Worm (Caenorhabditis elegans) whole organism, L4 larva: ENCODE results near the gene T25B2.1.

Experiments used
- F44E2.7 ChIP-seq: fragments of 200-800 bp; sonication (Bioruptor generic); IDR thresholded peaks from 2 replicates; pipeline ENCODE4 v2.1.2; 2022; ENCODE audit warnings: missing genetic modification characterization, missing compliant biosample characterization
- R02D3.7 ChIP-seq: fragments of 150-350 bp; sonication (generic microtip); optimal IDR thresholded peaks from 3 replicates; lab custom pipeline; 2014; ENCODE audit warnings: missing biosample characterization, missing genetic modification characterization
- T26A8.4 ChIP-seq: fragments of 200-800 bp; sonication (Bioruptor generic); IDR thresholded peaks from 2 replicates; pipeline ENCODE4 v1.3.6; 2022; ENCODE audit warnings: missing genetic modification characterization, missing compliant biosample characterization
- Y48G9A.11 ChIP-seq: fragments of 200-800 bp; sonication (Bioruptor generic); IDR thresholded peaks from 2 replicates; pipeline ENCODE4 v1.3.6; 2022; ENCODE audit warnings: missing genetic modification reagents, missing genetic modification characterization, missing compliant biosample characterization
- Y75B8A.6 ChIP-seq: fragments of 200-800 bp; sonication (Bioruptor generic); IDR thresholded peaks from 2 replicates; pipeline ENCODE4 v1.3.6; 2022; ENCODE audit warnings: missing genetic modification reagents, missing genetic modification characterization, missing compliant biosample characterization
- aha-1 ChIP-seq: fragments of 150-350 bp; peaks from one replicate; lab custom pipeline; 2014; ENCODE audit warnings: missing biosample characterization, missing genetic modification characterization
- aly-2 ChIP-seq: sonication (generic microtip); optimal IDR thresholded peaks from 2 replicates; lab custom pipeline; 2018; ENCODE audit warnings: missing biosample characterization, missing genetic modification characterization
- ama-1 ChIP-seq: fragments of 150-350 bp; optimal IDR thresholded peaks from 2 replicates; lab custom pipeline; 2014; ENCODE audit warnings: inconsistent platforms, mixed read lengths
- ceh-20 ChIP-seq: fragments of 200-800 bp; sonication (Bioruptor generic); IDR thresholded peaks from 2 replicates; pipeline ENCODE4 v1.3.6; 2022; ENCODE audit warnings: missing genetic modification reagents, missing genetic modification characterization, missing compliant biosample characterization
- ceh-28 ChIP-seq: fragments of 150-350 bp; optimal IDR thresholded peaks from 2 replicates; lab custom pipeline; 2014; ENCODE audit warnings: missing biosample characterization, missing genetic modification reagents, missing genetic modification characterization
- ceh-44 ChIP-seq: fragments of 200-800 bp; sonication (Bioruptor generic); IDR thresholded peaks from 2 replicates; pipeline ENCODE4 v1.3.6; 2022; ENCODE audit warnings: missing genetic modification reagents, missing genetic modification characterization, missing compliant biosample characterization
- ceh-62 ChIP-seq: sonication (generic microtip); optimal IDR thresholded peaks from 2 replicates; lab custom pipeline; 2017; ENCODE audit warnings: missing biosample characterization, missing genetic modification characterization
- ceh-82 ChIP-seq: sonication (generic microtip); optimal IDR thresholded peaks from 2 replicates; lab custom pipeline; 2017; ENCODE audit warnings: missing biosample characterization, missing genetic modification characterization
- ces-1 ChIP-seq: fragments of 150-350 bp; sonication (generic microtip); optimal IDR thresholded peaks from 4 replicates; lab custom pipeline; 2014; ENCODE audit warnings: missing biosample characterization, missing genetic modification reagents, missing genetic modification characterization
- ctbp-1 ChIP-seq: fragments of 200-800 bp; sonication (Bioruptor generic); IDR thresholded peaks from 2 replicates; pipeline ENCODE4 v1.3.6; 2022; ENCODE audit warnings: missing genetic modification reagents, missing genetic modification characterization, missing compliant biosample characterization
- daf-8 ChIP-seq: fragments of 200-800 bp; sonication (Bioruptor generic); IDR thresholded peaks from 2 replicates; pipeline ENCODE4 v1.3.6; 2022; ENCODE audit warnings: missing genetic modification characterization, missing compliant biosample characterization
- dmd-6 ChIP-seq: fragments of 200-800 bp; sonication (Bioruptor generic); IDR thresholded peaks from 2 replicates; pipeline ENCODE4 v1.3.6; 2022; ENCODE audit warnings: missing genetic modification reagents, missing genetic modification characterization, missing compliant biosample characterization
- dpl-1 ChIP-seq: fragments of 150-350 bp; optimal IDR thresholded peaks from 2 replicates; lab custom pipeline; 2014; ENCODE audit warnings: missing biosample characterization, missing genetic modification reagents, missing genetic modification characterization
- egl-27 ChIP-seq: sonication (generic microtip); optimal IDR thresholded peaks from 3 replicates; lab custom pipeline; 2017; ENCODE audit warnings: missing biosample characterization, missing genetic modification reagents, missing genetic modification characterization
- egl-43 ChIP-seq: fragments of 200-800 bp; sonication (Bioruptor generic); IDR thresholded peaks from 2 replicates; pipeline ENCODE4 v1.3.6; 2022; ENCODE audit warnings: missing genetic modification reagents, missing genetic modification characterization, missing compliant biosample characterization
- hlh-11 ChIP-seq: fragments of 200-800 bp; sonication (Bioruptor generic); optimal IDR thresholded peaks from 2 replicates; lab custom pipeline; 2018; ENCODE audit warnings: mild to moderate bottlenecking, missing genetic modification characterization, missing compliant biosample characterization
- jun-1 ChIP-seq: fragments of 150-350 bp; optimal IDR thresholded peaks from 2 replicates; lab custom pipeline; 2014; ENCODE audit warnings: missing biosample characterization, missing genetic modification reagents, missing genetic modification characterization
- lim-7 ChIP-seq: fragments of 200-800 bp; sonication (Bioruptor generic); IDR thresholded peaks from 2 replicates; pipeline ENCODE4 v1.3.6; 2022; ENCODE audit warnings: missing genetic modification characterization, missing compliant biosample characterization
- lin-13 ChIP-seq: fragments of 150-350 bp; optimal IDR thresholded peaks from 2 replicates; lab custom pipeline; 2014; ENCODE audit warnings: missing biosample characterization, missing genetic modification reagents, missing genetic modification characterization
- lin-29 ChIP-seq: fragments of 200-800 bp; sonication (Bioruptor generic); IDR thresholded peaks from 2 replicates; pipeline ENCODE4 v1.3.6; 2022; ENCODE audit warnings: missing genetic modification reagents, missing genetic modification characterization, missing compliant biosample characterization
- lin-39 ChIP-seq: fragments of 150-350 bp; optimal IDR thresholded peaks from 2 replicates; lab custom pipeline; 2014; ENCODE audit warnings: missing biosample characterization, missing genetic modification reagents, missing genetic modification characterization
- lir-3 ChIP-seq: sonication (generic microtip); optimal IDR thresholded peaks from 2 replicates; lab custom pipeline; 2016; ENCODE audit warnings: mild to moderate bottlenecking, missing genetic modification characterization, missing compliant biosample characterization
- madf-5 ChIP-seq, 2 experiments: fragments of 200-800 bp; sonication (Bioruptor generic); IDR thresholded peaks; 2 replicates each; pipeline ENCODE4 v1.3.6; 2022; ENCODE audit warnings: missing compliant biosample characterization in 2 of 2, missing genetic modification characterization in 2 of 2
- mdt-29 ChIP-seq: fragments of 200-800 bp; sonication (Bioruptor generic); IDR thresholded peaks from 2 replicates; pipeline ENCODE4 v1.3.6; 2022; ENCODE audit warnings: missing genetic modification reagents, missing genetic modification characterization, missing compliant biosample characterization
- mep-1 ChIP-seq: fragments of 150-350 bp; sonication (generic microtip); optimal IDR thresholded peaks from 3 replicates; lab custom pipeline; 2014; ENCODE audit warnings: missing biosample characterization, missing genetic modification characterization
- mes-2 ChIP-seq: sonication (generic microtip); optimal IDR thresholded peaks from 2 replicates; lab custom pipeline; 2016; ENCODE audit warnings: missing genotype, mild to moderate bottlenecking, missing genetic modification characterization, missing compliant biosample characterization; ENCODE audit not compliant: poor library complexity, severe bottlenecking
- nhr-10 ChIP-seq: fragments of 150-350 bp; optimal IDR thresholded peaks from 2 replicates; lab custom pipeline; 2014; ENCODE audit warnings: missing biosample characterization, missing genetic modification characterization
- nhr-102 ChIP-seq: sonication (generic microtip); optimal IDR thresholded peaks from 2 replicates; lab custom pipeline; 2016; ENCODE audit warnings: mild to moderate bottlenecking, missing genetic modification characterization, moderate library complexity, missing compliant biosample characterization
- nhr-11 ChIP-seq: fragments of 150-350 bp; optimal IDR thresholded peaks from 2 replicates; lab custom pipeline; 2014; ENCODE audit warnings: missing biosample characterization, missing genetic modification characterization
- nhr-111 ChIP-seq: fragments of 200-800 bp; sonication (Bioruptor generic); optimal IDR thresholded peaks from 2 replicates; lab custom pipeline; 2018; ENCODE audit warnings: mild to moderate bottlenecking, missing genetic modification characterization, missing compliant biosample characterization
- nhr-42 ChIP-seq: fragments of 200-800 bp; sonication (Bioruptor generic); IDR thresholded peaks from 2 replicates; pipeline ENCODE4 v1.3.6; 2022; ENCODE audit warnings: missing genetic modification characterization, missing compliant biosample characterization
- nhr-48 ChIP-seq: sonication (generic microtip); optimal IDR thresholded peaks from 2 replicates; lab custom pipeline; 2016; ENCODE audit warnings: mild to moderate bottlenecking, missing genetic modification characterization, missing compliant biosample characterization
- nhr-76 ChIP-seq: fragments of 150-350 bp; optimal IDR thresholded peaks from 2 replicates; lab custom pipeline; 2014; ENCODE audit warnings: missing biosample characterization, missing genetic modification characterization
- nhr-77 ChIP-seq: fragments of 150-350 bp; optimal IDR thresholded peaks from 2 replicates; lab custom pipeline; 2014; ENCODE audit warnings: missing biosample characterization, missing genetic modification characterization
- pha-4 ChIP-seq, 2 experiments: fragments of 150-350 bp in 1 of 2; fragments of 200-800 bp in 1 of 2; sonication (Bioruptor generic) in 1 of 2; IDR thresholded peaks in 1 of 2; optimal IDR thresholded peaks in 1 of 2; 2 replicates each; pipeline versions ENCODE4 v1.3.6 to Lab custom; 2014 to 2022; ENCODE audit warnings: missing genetic modification characterization in 2 of 2, missing genetic modification reagents in 2 of 2, missing biosample characterization in 1 of 2, missing compliant biosample characterization in 1 of 2
- pqm-1 ChIP-seq: sonication (generic microtip); optimal IDR thresholded peaks from 2 replicates; lab custom pipeline; 2017; ENCODE audit warnings: missing biosample characterization, missing genetic modification characterization
- rbr-2 ChIP-seq: sonication (generic microtip); optimal IDR thresholded peaks from 2 replicates; lab custom pipeline; 2016; ENCODE audit warnings: missing genotype, missing genetic modification characterization, missing compliant biosample characterization
- saeg-2 ChIP-seq: fragments of 200-800 bp; sonication (Bioruptor generic); IDR thresholded peaks from 2 replicates; pipeline ENCODE4 v1.3.6; 2022; ENCODE audit warnings: missing genetic modification reagents, missing genetic modification characterization, missing compliant biosample characterization
- skn-1 ChIP-seq: fragments of 150-350 bp; optimal IDR thresholded peaks from 2 replicates; lab custom pipeline; 2014; ENCODE audit warnings: missing biosample characterization, missing genetic modification characterization
- snpc-1.2 ChIP-seq: fragments of 200-800 bp; sonication (Bioruptor generic); IDR thresholded peaks from 2 replicates; pipeline ENCODE4 v1.3.6; 2022; ENCODE audit warnings: missing genetic modification reagents, missing genetic modification characterization, missing compliant biosample characterization
- tra-1 ChIP-seq: fragments of 200-800 bp; sonication (Bioruptor generic); IDR thresholded peaks from 2 replicates; pipeline ENCODE4 v1.3.6; 2022; ENCODE audit warnings: missing genetic modification reagents, missing genetic modification characterization, missing compliant biosample characterization
- unc-39 ChIP-seq: sonication (generic microtip); optimal IDR thresholded peaks from 2 replicates; lab custom pipeline; 2017; ENCODE audit warnings: missing biosample characterization, missing genetic modification characterization
- unc-62 ChIP-seq, 3 experiments: fragments of 150-350 bp in 1 of 3; sonication (generic microtip); optimal IDR thresholded peaks in 2 of 3; peaks in 1 of 3; 1 replicate in 1 of 3; 2 replicates in 2 of 3; lab custom pipeline; 2014 to 2017; ENCODE audit warnings: missing biosample characterization in 3 of 3, missing genetic modification characterization in 3 of 3, missing genetic modification reagents in 3 of 3, missing genotype in 1 of 3
- vab-7 ChIP-seq: fragments of 200-800 bp; sonication (Bioruptor generic); IDR thresholded peaks from 2 replicates; pipeline ENCODE4 v1.3.6; 2022; ENCODE audit warnings: missing genetic modification reagents, missing genetic modification characterization, missing compliant biosample characterization
- zag-1 ChIP-seq: fragments of 150-350 bp; optimal IDR thresholded peaks from 2 replicates; lab custom pipeline; 2014; ENCODE audit warnings: missing biosample characterization, missing genetic modification characterization
- zip-2 ChIP-seq: fragments of 150-350 bp; optimal IDR thresholded peaks from 2 replicates; lab custom pipeline; 2014; ENCODE audit warnings: missing biosample characterization, missing genetic modification characterization
- ztf-7 ChIP-seq: fragments of 150-350 bp; optimal IDR thresholded peaks from 2 replicates; lab custom pipeline; 2014; ENCODE audit warnings: missing biosample characterization, missing genetic modification characterization

T25B2.1 gene

ce11 chrX:6207687-6208088 lies 33.9 kb downstream of the T25B2.1 start, which contains the start of gene T13C5.6 (continued):
- peak; percentile 98 for TF ChIP-seq egl-43
- 0 out of 2 replicates have a peak, but pooled peaks have one; percentile 27 for TF ChIP-seq daf-8 (GFP tag; lab: Robert Waterston, UW)
- TF ChIP-seq ceh-82 (tag; lab: Kevin White, UChicago): peak; percentile 6
- TF ChIP-seq ceh-20 (GFP tag; lab: Robert Waterston, UW): peak; percentile 94
- TF ChIP-seq nhr-10 (tag; lab: Kevin White, UChicago): peak; percentile 41
- TF ChIP-seq ceh-44: peak; percentile 79; the same call in 1 of the 2 replicates
- TF ChIP-seq ztf-7 (tag; lab: Kevin White, UChicago): peak; percentile 87
- peak; percentile 100 for TF ChIP-seq aha-1 (tag; lab: Kevin White, UChicago)
- TF ChIP-seq ceh-62: no peak
- TF ChIP-seq ctbp-1: peak; percentile 95
- peak; percentile 66 for TF ChIP-seq ces-1 (GFP tag; lab: Kevin White, UChicago)
- TF ChIP-seq Y48G9A.11 (GFP tag; lab: Robert Waterston, UW): peak; percentile 70
- TF ChIP-seq madf-5 (GFP tag; IDR thresholded peaks at IDR 0.05; lab: Robert Waterston, UW): peak; percentile 89 to 95; a peak in 3 of 4 replicates
- 0 out of 2 replicates have a peak, but pooled peaks have one; percentile 72 for TF ChIP-seq Y75B8A.6 (GFP tag; lab: Robert Waterston, UW)
- peak; percentile 84 for TF ChIP-seq nhr-48 (tag; lab: Kevin White, UChicago)
- no peak for TF ChIP-seq aly-2 (tag; lab: Kevin White, UChicago)
- peak; percentile 84; the same call in 1 of the 2 replicates for TF ChIP-seq F44E2.7 (GFP tag; lab: Robert Waterston, UW)
- TF ChIP-seq dmd-6 (GFP tag; lab: Robert Waterston, UW): peak; percentile 88
- peak; percentile 64 for TF ChIP-seq dpl-1 (GFP tag; lab: Kevin White, UChicago)
- no peak for TF ChIP-seq ceh-28 (tag; lab: Kevin White, UChicago)
- peak; percentile 90 for TF ChIP-seq nhr-111 (GFP tag; lab: Kevin White, UChicago)
- TF ChIP-seq lim-7 (GFP tag; lab: Robert Waterston, UW): peak; percentile 83
- peak; percentile 78; the same call in 1 of the 2 replicates for TF ChIP-seq lin-29
- no peak for TF ChIP-seq R02D3.7 (tag; lab: Kevin White, UChicago)
- TF ChIP-seq hlh-11 (tag; lab: Kevin White, UChicago): peak; percentile 88
- TF ChIP-seq nhr-42: peak; percentile 90
- TF ChIP-seq zip-2 (tag; lab: Kevin White, UChicago): peak; percentile 78
- TF ChIP-seq egl-27 (tag; lab: Kevin White, UChicago): no peak
- TF ChIP-seq lin-13 (GFP tag; lab: Kevin White, UChicago): peak; percentile 92
- TF ChIP-seq unc-39 (tag; lab: Kevin White, UChicago): no peak
- peak; percentile 80 for TF ChIP-seq nhr-77 (tag; lab: Kevin White, UChicago)
- no peak for TF ChIP-seq lin-39
- peak in 1 of 2 experiments; percentile 12 for TF ChIP-seq unc-62 (GFP tag; optimal IDR thresholded peaks at IDR 0.05 in 1 of 2; lab: Kevin White, UChicago)
- TF ChIP-seq unc-62 (tag; optimal IDR thresholded peaks at IDR 0.05; lab: Kevin White, UChicago): no peak
- TF ChIP-seq nhr-76 (tag; lab: Kevin White, UChicago): no peak
- TF ChIP-seq nhr-102 (tag; lab: Kevin White, UChicago): peak; percentile 92
- peak; percentile 91 for TF ChIP-seq saeg-2 (GFP tag; lab: Robert Waterston, UW)
- peak; percentile 95 for TF ChIP-seq mep-1 (tag; lab: Kevin White, UChicago)
- TF ChIP-seq tra-1 (GFP tag; lab: Robert Waterston, UW): peak; percentile 93
- peak; percentile 94 for TF ChIP-seq T26A8.4
- TF ChIP-seq vab-7 (GFP tag; lab: Robert Waterston, UW): peak; percentile 75
- peak; percentile 87 for TF ChIP-seq mdt-29
- TF ChIP-seq jun-1: peak; percentile 80
- TF ChIP-seq skn-1 (tag; lab: Kevin White, UChicago): no peak
- peak; percentile 30 for TF ChIP-seq zag-1 (tag; lab: Kevin White, UChicago)
- peak; percentile 88 for TF ChIP-seq nhr-11
- peak; percentile 94 for TF ChIP-seq rbr-2 (tag; lab: Kevin White, UChicago)
- peak; percentile 63 for TF ChIP-seq snpc-1.2
- TF ChIP-seq pqm-1 (tag; lab: Kevin White, UChicago): peak; percentile 52
- TF ChIP-seq ama-1 (lab: Kevin White, UChicago): no peak
- peak; percentile 89 for TF ChIP-seq lir-3 (tag; lab: Kevin White, UChicago)
- peak; percentile 92 for TF ChIP-seq pha-4 (GFP tag; IDR thresholded peaks at IDR 0.05; lab: Robert Waterston, UW)
- peak; percentile 9 for TF ChIP-seq pha-4 (tag; optimal IDR thresholded peaks at IDR 0.05; lab: Kevin White, UChicago)
- peak; percentile 97 for TF ChIP-seq mes-2 (tag; lab: Kevin White, UChicago)
